Worm (Caenorhabditis elegans): ENCODE measurements around the gene sinh-1.

- TF ChIP-seq egl-27 (tag; optimal IDR thresholded peaks at IDR 0.05) (no peak), ceh-82 (tag; optimal IDR thresholded peaks at IDR 0.05) (no peak), ztf-11 (tag; optimal IDR thresholded peaks at IDR 0.05) (no peak), nhr-237 (tag; optimal IDR thresholded peaks at IDR 0.05) (no peak), nhr-28 (tag; optimal IDR thresholded peaks at IDR 0.05) (no peak)
These were observed 28.9 kb upstream of the sinh-1 start for ce11 chrII:12199209-12199608.

Data from whole organism, L3 larva.